Fruit fly (Drosophila melanogaster) S2 (cell line): ENCODE results near the gene Zn72D.

Experiments used
- CG8478 ChIP-seq: fragments of >200 bp; optimal IDR thresholded peaks from 2 replicates; lab custom pipeline; 2018
- CTCF ChIP-seq, 2 experiments: fragments of >200 bp; optimal IDR thresholded peaks; 2 replicates each; lab custom pipeline; 2018

The Zn72D gene

DNA sequence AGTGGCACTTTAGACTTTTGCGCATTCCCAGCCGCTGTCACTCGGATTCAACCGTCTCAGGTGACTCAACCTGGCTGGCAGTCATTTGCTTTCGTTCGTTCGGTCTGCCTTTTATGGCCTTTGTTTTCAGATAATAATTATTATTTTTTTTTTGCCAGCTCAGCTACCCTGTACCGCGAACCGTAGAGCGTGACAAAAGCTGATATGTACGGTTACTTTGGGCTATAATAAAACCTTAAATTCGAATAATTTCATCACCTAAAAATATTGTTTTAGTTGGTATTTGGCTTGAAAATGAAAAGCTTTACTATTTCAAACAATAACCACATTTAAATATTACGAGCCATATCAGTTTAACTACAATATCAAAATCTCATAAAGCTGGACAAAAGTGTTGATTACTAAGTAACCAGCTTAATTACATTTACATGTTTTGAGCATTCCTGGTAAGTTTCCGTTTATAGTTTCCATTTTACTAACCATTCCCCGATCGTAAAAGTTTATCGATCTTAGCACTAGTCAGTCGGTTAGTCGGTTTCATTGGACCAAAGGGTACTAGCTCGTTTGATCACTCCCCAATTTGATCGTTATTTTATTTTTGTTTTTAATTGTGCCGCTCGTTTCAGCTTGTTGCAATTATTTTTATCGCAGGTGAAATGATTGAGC is 38.6 kb upstream of the Zn72D start:
- no peak for TF ChIP-seq CG8478 (lab: Kevin White, UChicago)
- TF ChIP-seq CTCF (optimal IDR thresholded peaks at IDR 0.05; lab: Kevin White, UChicago): no peak

dm6 chr3L:16150161-16150538 is 37.7 kb upstream of the Zn72D start:
- no peak for TF ChIP-seq CTCF (optimal IDR thresholded peaks at IDR 0.05; lab: Kevin White, UChicago)
- TF ChIP-seq CG8478 (lab: Kevin White, UChicago): no peak

- TF ChIP-seq CG8478 (lab: Kevin White, UChicago): no peak
- TF ChIP-seq CTCF (optimal IDR thresholded peaks at IDR 0.05; lab: Kevin White, UChicago): no peak
Observed at dm6 chr3L:16149418-16150160, 37.2 kb upstream of the Zn72D start.

DNA sequence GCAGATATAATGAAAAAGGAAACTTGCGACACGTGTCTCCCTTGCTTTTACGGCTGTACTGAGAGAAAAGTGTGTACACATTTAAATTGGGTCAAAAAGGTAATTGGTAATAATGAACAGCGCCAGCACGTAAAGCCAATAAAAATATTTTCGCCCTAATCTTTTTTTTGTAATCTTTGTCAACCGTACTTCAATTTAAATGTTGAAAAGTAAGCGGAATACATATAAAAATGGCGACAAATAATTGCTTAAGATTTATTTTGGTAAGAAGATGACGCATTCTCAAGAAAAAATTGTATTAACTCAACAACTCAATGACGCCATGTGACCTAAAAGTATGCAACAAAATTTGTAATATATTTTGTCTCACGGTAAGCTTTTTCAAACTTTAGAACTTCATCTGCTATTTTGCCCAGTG is 35.4 kb upstream of the Zn72D start:
- TF ChIP-seq CG8478 (lab: Kevin White, UChicago) (no peak), CTCF (optimal IDR thresholded peaks at IDR 0.05; lab: Kevin White, UChicago) (no peak)

DNA sequence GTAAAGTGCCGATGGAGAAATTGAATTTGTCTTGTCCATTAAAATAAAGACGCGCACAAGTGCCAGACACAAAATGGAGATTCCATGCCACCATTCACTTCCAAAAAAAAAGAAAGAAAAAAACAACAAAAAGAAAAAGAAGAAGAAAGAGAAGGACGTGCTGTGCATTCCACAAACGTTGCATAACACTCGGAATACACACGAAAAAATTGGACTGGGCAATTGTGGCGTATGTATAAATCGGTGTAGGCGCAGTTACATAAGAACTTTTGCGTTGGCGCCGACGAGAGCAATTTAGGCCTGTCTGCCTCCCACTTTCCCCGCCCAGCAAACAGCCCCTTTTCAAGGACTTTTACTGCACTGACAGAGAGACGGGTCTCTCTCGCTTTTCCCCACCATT is 34.9 kb upstream of the Zn72D start:
- TF ChIP-seq CG8478 (lab: Kevin White, UChicago) (no peak), CTCF (optimal IDR thresholded peaks at IDR 0.05; lab: Kevin White, UChicago) (no peak)

DNA sequence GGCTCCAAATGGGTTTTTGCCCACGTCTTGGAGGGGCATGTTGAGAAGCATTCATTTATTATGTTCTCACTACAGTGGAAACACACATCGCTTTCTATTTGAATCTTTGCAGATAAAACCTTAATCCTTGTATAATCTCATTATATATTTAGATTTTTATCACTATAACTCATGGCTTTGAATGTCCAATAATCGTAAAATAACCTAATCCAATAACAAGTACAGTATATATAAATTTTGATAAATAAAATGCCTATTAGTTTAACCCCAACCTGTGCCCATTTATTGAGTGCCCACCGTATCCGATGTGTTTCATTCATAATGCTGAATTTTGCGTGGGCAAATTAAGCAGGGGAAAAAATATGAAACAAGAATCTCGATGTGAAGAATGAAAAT is 34.1 kb upstream of the Zn72D start:
- TF ChIP-seq CTCF (optimal IDR thresholded peaks at IDR 0.05; lab: Kevin White, UChicago) (no peak), CG8478 (lab: Kevin White, UChicago) (no peak)

- TF ChIP-seq CG8478 (lab: Kevin White, UChicago): no peak
- TF ChIP-seq CTCF (optimal IDR thresholded peaks at IDR 0.05; lab: Kevin White, UChicago): no peak
Observed at dm6 chr3L:16145931-16146538, 33.6 kb upstream of the Zn72D start.

DNA sequence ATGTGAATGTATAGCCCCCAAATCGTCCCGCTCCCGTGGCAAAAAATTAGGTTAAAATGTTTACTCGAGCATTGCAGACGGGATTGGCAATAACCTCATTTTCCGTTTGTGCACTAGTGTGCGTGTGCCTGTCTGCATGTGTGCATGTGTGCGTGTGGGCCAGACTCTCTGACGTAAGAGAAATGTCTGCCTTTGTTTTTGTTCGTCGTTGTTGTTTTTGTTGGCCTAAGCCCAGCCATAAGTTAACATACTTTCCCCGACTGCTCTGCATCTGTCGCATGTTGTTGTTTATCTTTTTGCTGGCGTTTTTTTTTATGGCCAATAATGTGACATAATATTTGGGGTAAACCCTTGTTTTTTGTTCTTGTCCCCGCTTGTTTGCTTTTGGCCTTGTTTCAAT is 32.9 kb upstream of the Zn72D start:
- TF ChIP-seq CG8478 (lab: Kevin White, UChicago) (no peak), CTCF (optimal IDR thresholded peaks at IDR 0.05; lab: Kevin White, UChicago) (no peak)

- TF ChIP-seq CTCF (optimal IDR thresholded peaks at IDR 0.05; lab: Kevin White, UChicago): no peak
- TF ChIP-seq CG8478 (lab: Kevin White, UChicago): no peak
Observed at dm6 chr3L:16143685-16144539, 31.5 kb upstream of the Zn72D start, which contains the start of gene CG32152. TSS of gene CG32152 (minus strand) at chr3L:16144036.

- TF ChIP-seq CTCF (optimal IDR thresholded peaks at IDR 0.05; lab: Kevin White, UChicago) (no peak), CG8478 (lab: Kevin White, UChicago) (no peak)
Observed at dm6 chr3L:16141556-16141955, 29.1 kb upstream of the Zn72D start.

DNA sequence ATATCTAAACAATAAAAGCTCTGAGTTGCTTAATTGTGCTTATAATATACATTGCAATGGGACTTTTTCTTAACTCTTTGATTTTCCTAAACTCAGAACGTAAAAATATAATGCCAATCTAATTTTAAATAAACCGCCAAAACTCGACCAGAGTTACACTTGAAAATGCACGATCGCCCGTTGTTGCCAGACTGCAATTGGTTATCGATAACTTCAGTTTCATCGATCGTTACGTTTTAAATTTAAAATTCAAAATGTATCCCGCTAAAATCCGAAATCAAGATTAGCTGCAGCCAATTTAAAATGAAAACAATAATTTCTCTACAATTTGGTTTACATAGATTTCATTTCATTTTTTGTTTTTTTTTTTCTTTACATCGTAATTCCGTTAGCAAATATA is 26.7 kb upstream of the Zn72D start:
- no peak for TF ChIP-seq CTCF (optimal IDR thresholded peaks at IDR 0.05; lab: Kevin White, UChicago)

DNA sequence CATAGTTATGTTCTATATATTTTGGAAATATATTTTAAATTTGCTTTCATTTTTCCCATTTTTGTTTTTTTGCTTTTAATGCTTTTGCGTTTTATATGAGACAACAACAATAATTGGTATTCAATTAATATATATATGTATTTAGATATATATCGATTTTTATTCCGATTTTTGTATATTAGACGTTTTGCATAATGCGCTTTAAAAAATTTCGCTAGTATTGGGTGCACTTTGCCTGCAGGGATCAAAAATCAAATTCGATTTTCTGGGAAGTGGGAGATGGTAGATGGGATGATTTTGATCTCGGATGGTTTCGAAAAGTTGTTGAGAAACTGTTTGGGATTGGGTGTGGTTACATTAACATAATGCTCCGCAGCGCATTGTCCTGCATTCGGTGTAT is 25.4 kb upstream of the Zn72D start, which contains the start of gene CG5157:
Gene CG5157 (minus strand): TSS at position 101 of the 400 bp plus-strand sequence.
- TF ChIP-seq CG8478 (lab: Kevin White, UChicago) (no peak), CTCF (optimal IDR thresholded peaks at IDR 0.05; lab: Kevin White, UChicago) (no peak)

DNA sequence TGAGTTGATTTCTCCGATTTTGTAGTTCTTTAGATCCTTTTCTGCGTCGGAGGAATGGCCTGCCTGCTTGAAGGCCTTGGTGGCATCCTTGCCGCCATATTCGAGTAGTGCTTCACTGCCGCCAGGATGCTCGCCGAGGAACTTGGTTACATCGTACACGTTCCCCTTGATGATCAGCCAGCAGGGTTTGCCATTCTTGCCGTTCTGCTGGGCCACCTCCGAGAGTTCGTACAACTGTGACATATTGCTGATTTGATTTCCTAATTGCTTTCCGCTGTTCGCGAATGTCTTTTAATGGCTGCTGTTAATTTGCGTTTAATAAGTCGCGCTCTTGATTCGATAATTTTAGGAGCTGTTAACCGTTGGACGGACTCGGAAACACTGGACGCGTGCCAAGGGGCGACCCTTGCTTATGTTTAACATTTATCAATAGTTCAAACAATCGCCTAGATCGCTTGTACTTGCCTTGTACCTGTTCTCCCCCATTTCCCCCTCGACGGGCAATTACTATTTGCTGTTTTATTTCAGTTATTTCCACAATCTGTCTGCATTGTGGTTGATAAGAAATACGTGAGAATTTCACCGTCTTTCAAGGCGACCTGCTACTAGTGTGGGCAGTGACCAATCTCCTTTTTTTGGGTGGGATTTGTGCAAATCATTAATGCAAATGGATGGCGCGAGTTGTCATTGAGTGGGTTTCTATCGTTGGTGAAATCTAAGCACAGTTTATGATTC is 24.6 kb upstream of the Zn72D start:
- TF ChIP-seq CTCF (optimal IDR thresholded peaks at IDR 0.05; lab: Kevin White, UChicago) (no peak), CG8478 (lab: Kevin White, UChicago) (no peak)

dm6 chr3L:16132067-16132418 is 19.6 kb upstream of the Zn72D start:
- TF ChIP-seq CG8478 (lab: Kevin White, UChicago): no peak
- TF ChIP-seq CTCF (optimal IDR thresholded peaks at IDR 0.05; lab: Kevin White, UChicago): no peak
